Worm (Caenorhabditis elegans) whole organism, L4/young adult: Measurements from ENCODE around the gene VW02B12L.2.

Experiments
- W03F9.2 ChIP-seq: fragments of 150-350 bp; optimal IDR thresholded peaks from 2 replicates; lab custom pipeline; 2014; ENCODE audit warnings: missing biosample characterization, missing genetic modification characterization
- dao-5 ChIP-seq: sonication (generic microtip); optimal IDR thresholded peaks from 2 replicates; lab custom pipeline; 2016; ENCODE audit warnings: missing genotype, missing genetic modification characterization, moderate library complexity, missing compliant biosample characterization
- him-1 ChIP-seq: sonication (generic microtip); optimal IDR thresholded peaks from 2 replicates; lab custom pipeline; 2016; ENCODE audit warnings: missing genotype, missing genetic modification reagents, missing genetic modification characterization, missing compliant biosample characterization

Gene VW02B12L.2

DNA sequence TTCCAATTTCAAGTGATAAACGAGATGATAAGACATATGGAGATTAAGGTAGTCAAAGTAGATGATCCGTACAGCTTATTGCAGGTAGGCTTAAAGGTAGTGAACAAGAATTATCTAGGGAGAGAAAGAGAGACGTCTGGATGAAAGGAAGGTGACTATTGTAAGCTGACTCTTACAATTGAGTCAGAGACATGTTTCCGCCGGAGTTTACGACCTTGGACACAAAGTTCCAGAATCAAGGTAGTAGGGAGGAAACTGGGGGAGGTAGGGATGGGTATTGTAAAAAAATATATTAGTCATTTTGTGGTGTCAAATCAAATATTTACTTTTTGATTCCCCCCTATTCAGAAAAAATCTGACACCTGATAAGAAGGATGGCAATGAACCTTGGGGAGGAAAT lies 47.7 kb downstream of the VW02B12L.2 start:
- TF ChIP-seq W03F9.2 = no peak

- no peak for TF ChIP-seq him-1 (tag; lab: Kevin White, UChicago)
- TF ChIP-seq dao-5 (tag; lab: Kevin White, UChicago) = no peak
- no peak for TF ChIP-seq W03F9.2
These were observed 49.3 kb downstream of the VW02B12L.2 start, which contains the start of gene shn-1 for ce11 chrII:11390865-11391264. TSS of gene shn-1 (minus strand) at chrII:11390965.
